Worm (Caenorhabditis elegans): ENCODE measurements around the gene spp-10.

spp-10 gene

ce11 chrIV:8501382-8501781, 24.4 kb downstream of the spp-10 start, which contains the start of gene C28C12.1:
Gene C28C12.1, plus strand, starts transcription at chrIV:8501682.
- no peak for TF ChIP-seq elt-1 (tag; optimal IDR thresholded peaks at IDR 0.05; ENCODE audit: borderline replicate concordance, insufficient read depth)
- TF ChIP-seq nhr-2 (tag; optimal IDR thresholded peaks at IDR 0.05): no peak
- no peak for TF ChIP-seq hlh-1 (tag; optimal IDR thresholded peaks at IDR 0.05)
- no peak for TF ChIP-seq sem-2 (GFP tag; optimal IDR thresholded peaks at IDR 0.05)
- no peak for TF ChIP-seq pha-4 (tag; optimal IDR thresholded peaks at IDR 0.05)
- no peak for TF ChIP-seq nhr-237 (tag; optimal IDR thresholded peaks at IDR 0.05)
- no peak for TF ChIP-seq ceh-43 (GFP tag; optimal IDR thresholded peaks at IDR 0.05)
- TF ChIP-seq snpc-4 (tag; optimal IDR thresholded peaks at IDR 0.05): no peak

ce11 chrIV:8506034-8506433, 29.1 kb downstream of the spp-10 start:
- TF ChIP-seq snpc-4 (tag; optimal IDR thresholded peaks at IDR 0.05) (no peak), ham-2 (GFP tag; optimal IDR thresholded peaks at IDR 0.05) (no peak), unc-39 (tag; optimal IDR thresholded peaks at IDR 0.05) (no peak), unc-120 (tag; optimal IDR thresholded peaks at IDR 0.05; ENCODE audit: poor library complexity, severe bottlenecking) (no peak)

- TF ChIP-seq zip-8 (tag; optimal IDR thresholded peaks at IDR 0.05): no peak
- TF ChIP-seq lin-32 (GFP tag; optimal IDR thresholded peaks at IDR 0.05): no peak
- TF ChIP-seq unc-39 (tag; optimal IDR thresholded peaks at IDR 0.05): no peak
These were observed 33.6 kb downstream of the spp-10 start, which contains the start of gene tag-77 for ce11 chrIV:8510534-8510933. Gene tag-77, minus strand, starts transcription at chrIV:8510548.

- TF ChIP-seq lin-32 (GFP tag; optimal IDR thresholded peaks at IDR 0.05) (no peak), unc-39 (tag; optimal IDR thresholded peaks at IDR 0.05) (no peak), lsy-2 (tag; optimal IDR thresholded peaks at IDR 0.05) (peak; percentile 57), lin-13 (tag; optimal IDR thresholded peaks at IDR 0.05) (peak; percentile 47), snpc-4 (tag; optimal IDR thresholded peaks at IDR 0.05) (no peak), mep-1 (tag; optimal IDR thresholded peaks at IDR 0.05) (peak; percentile 73), ces-1 (GFP tag; optimal IDR thresholded peaks at IDR 0.05) (peak; percentile 96)
These were observed 34.1 kb downstream of the spp-10 start, which contains the start of gene mes-6 for ce11 chrIV:8511056-8511455. Gene mes-6, plus strand, starts transcription at chrIV:8511284.

- TF ChIP-seq ceh-83 (GFP tag; optimal IDR thresholded peaks at IDR 0.05) (no peak), snpc-4 (tag; optimal IDR thresholded peaks at IDR 0.05) (no peak), zip-8 (tag; optimal IDR thresholded peaks at IDR 0.05) (no peak), elt-3 (tag; optimal IDR thresholded peaks at IDR 0.05) (no peak), lsy-2 (tag; optimal IDR thresholded peaks at IDR 0.05) (no peak), lin-13 (tag; optimal IDR thresholded peaks at IDR 0.05) (no peak), sem-2 (GFP tag; optimal IDR thresholded peaks at IDR 0.05) (no peak), mep-1 (tag; optimal IDR thresholded peaks at IDR 0.05) (no peak), tbx-8 (GFP tag; optimal IDR thresholded peaks at IDR 0.05) (no peak), mls-2 (tag; optimal IDR thresholded peaks at IDR 0.05) (no peak), unc-62 (GFP tag; optimal IDR thresholded peaks at IDR 0.05) (no peak), nhr-12 (tag; optimal IDR thresholded peaks at IDR 0.05) (no peak), unc-39 (tag; optimal IDR thresholded peaks at IDR 0.05) (no peak), nhr-237 (tag; optimal IDR thresholded peaks at IDR 0.05) (no peak), bed-3 (GFP tag; optimal IDR thresholded peaks at IDR 0.05) (no peak), ztf-11 (tag; optimal IDR thresholded peaks at IDR 0.05) (no peak), M03D4.4 (tag; optimal IDR thresholded peaks at IDR 0.05) (no peak), nhr-76 (tag; optimal IDR thresholded peaks at IDR 0.05) (no peak)
These were observed 35.7 kb downstream of the spp-10 start, which contains the start of gene C09G4.4 for ce11 chrIV:8512679-8513078. Gene C09G4.4, plus strand, starts transcription at chrIV:8512979.

ce11 chrIV:8513619-8514018, 36.6 kb downstream of the spp-10 start, which contains the start of gene cks-1:
Gene cks-1, plus strand, starts transcription at chrIV:8513919.
- no peak for TF ChIP-seq tbx-8 (GFP tag; optimal IDR thresholded peaks at IDR 0.05)
- TF ChIP-seq cnd-1 (tag; optimal IDR thresholded peaks at IDR 0.05): no peak
- no peak for TF ChIP-seq nhr-2 (tag; optimal IDR thresholded peaks at IDR 0.05)
- no peak for TF ChIP-seq lin-13 (tag; optimal IDR thresholded peaks at IDR 0.05)
- TF ChIP-seq drap-1 (GFP tag; optimal IDR thresholded peaks at IDR 0.05): no peak
- TF ChIP-seq ztf-11 (tag; optimal IDR thresholded peaks at IDR 0.05): no peak
- no peak for TF ChIP-seq unc-62 (GFP tag; optimal IDR thresholded peaks at IDR 0.05)
- no peak for TF ChIP-seq hlh-1 (tag; optimal IDR thresholded peaks at IDR 0.05)
- TF ChIP-seq lsy-2 (tag; optimal IDR thresholded peaks at IDR 0.05): no peak
- no peak for TF ChIP-seq nhr-237 (tag; optimal IDR thresholded peaks at IDR 0.05)
- TF ChIP-seq unc-120 (tag; optimal IDR thresholded peaks at IDR 0.05; ENCODE audit: poor library complexity, severe bottlenecking): no peak

Data from whole organism, mixed stage, embryonic.